Worm (Caenorhabditis elegans): ENCODE results near the gene C46F9.6.

ce11 chrII:1869120-1869519, 28.9 kb upstream of the C46F9.6 start, which contains the start of gene math-14:
- TF ChIP-seq chd-7 (tag; optimal IDR thresholded peaks at IDR 0.05) = no peak
- TF ChIP-seq lin-54 (GFP tag; optimal IDR thresholded peaks at IDR 0.05) = no peak
- TF ChIP-seq nhr-90 (tag; optimal IDR thresholded peaks at IDR 0.05) = no peak
- no peak for TF ChIP-seq him-1 (tag; optimal IDR thresholded peaks at IDR 0.05)
- no peak for TF ChIP-seq ekl-4 (GFP tag; IDR thresholded peaks at IDR 0.05)
- no peak for TF ChIP-seq snpc-1.1 (tag; optimal IDR thresholded peaks at IDR 0.05; ENCODE audit: insufficient read depth)
- TF ChIP-seq hsf-1 (GFP tag; IDR thresholded peaks at IDR 0.05) = no peak
- TF ChIP-seq unc-62 (GFP tag; optimal IDR thresholded peaks at IDR 0.05) = no peak
- no peak for TF ChIP-seq F23B12.7 (tag; optimal IDR thresholded peaks at IDR 0.05; ENCODE audit: insufficient read depth)
- TF ChIP-seq somi-1 (GFP tag; optimal IDR thresholded peaks at IDR 0.05) = no peak
- no peak for TF ChIP-seq K12H6.12 (tag; optimal IDR thresholded peaks at IDR 0.05)
- TF ChIP-seq nhr-120 (GFP tag; IDR thresholded peaks at IDR 0.05) = no peak
